Worm (Caenorhabditis elegans) whole organism, L1 larva: ENCODE measurements around the gene rsa-2.

Experiments used
- C16A3.4 ChIP-seq: fragments of 150-350 bp; optimal IDR thresholded peaks from 2 replicates; lab custom pipeline; 2014; ENCODE audit warnings: missing biosample characterization, missing genetic modification characterization
- F16B12.6 ChIP-seq: fragments of 150-350 bp; optimal IDR thresholded peaks from 2 replicates; lab custom pipeline; 2014; ENCODE audit warnings: missing biosample characterization, missing genetic modification characterization
- blmp-1 ChIP-seq: fragments of 150-350 bp; optimal IDR thresholded peaks from 2 replicates; lab custom pipeline; 2014; ENCODE audit warnings: missing biosample characterization, missing genetic modification characterization
- ceh-63 ChIP-seq: fragments of 200-800 bp; sonication (Bioruptor generic); optimal IDR thresholded peaks from 2 replicates; lab custom pipeline; 2018; ENCODE audit warnings: mild to moderate bottlenecking, missing genetic modification characterization, missing compliant biosample characterization
- ceh-82 ChIP-seq, 3 experiments: fragments of 150-350 bp in 1 of 3; sonication (generic microtip) in 2 of 3; optimal IDR thresholded peaks; 2 replicates each; lab custom pipeline; 2014 to 2017; ENCODE audit warnings: missing biosample characterization in 3 of 3, missing genetic modification characterization in 3 of 3
- ceh-88 ChIP-seq: fragments of 200-800 bp; sonication (Bioruptor generic); IDR thresholded peaks from 2 replicates; pipeline ENCODE4 v1.3.6; 2022; ENCODE audit warnings: missing genetic modification characterization, missing compliant biosample characterization
- dpl-1 ChIP-seq, 3 experiments: fragments of 150-350 bp in 2 of 3; sonication (generic microtip) in 1 of 3; optimal IDR thresholded peaks; 2 replicates each; lab custom pipeline; 2014 to 2017; ENCODE audit warnings: missing biosample characterization in 3 of 3, missing genetic modification characterization in 3 of 3, missing genetic modification reagents in 3 of 3
- dsc-1 ChIP-seq: sonication (generic microtip); optimal IDR thresholded peaks from 2 replicates; lab custom pipeline; 2016; ENCODE audit warnings: mild to moderate bottlenecking, missing genetic modification characterization, missing compliant biosample characterization
- efl-1 ChIP-seq, 4 experiments: fragments of 150-350 bp; optimal IDR thresholded peaks in 3 of 4; peaks in 1 of 4; 1 replicate in 1 of 4; 2 replicates in 3 of 4; lab custom pipeline; 2014; ENCODE audit warnings: missing biosample characterization in 2 of 4, missing genetic modification characterization in 2 of 4, missing genetic modification reagents in 2 of 4
- efl-3 ChIP-seq: fragments of 200-800 bp; sonication (Bioruptor generic); optimal IDR thresholded peaks from 2 replicates; lab custom pipeline; 2018; ENCODE audit warnings: mild to moderate bottlenecking, missing genetic modification characterization, missing compliant biosample characterization
- egl-13 ChIP-seq: sonication (generic microtip); optimal IDR thresholded peaks from 2 replicates; lab custom pipeline; 2016; ENCODE audit warnings: missing genotype, missing genetic modification reagents, missing genetic modification characterization, missing compliant biosample characterization
- egl-27 ChIP-seq, 2 experiments: fragments of 150-350 bp in 1 of 2; sonication (generic microtip); optimal IDR thresholded peaks; 3 replicates each; lab custom pipeline; 2017 to 2018; ENCODE audit warnings: missing biosample characterization in 2 of 2, missing genetic modification characterization in 2 of 2, missing genetic modification reagents in 2 of 2
- elt-3 ChIP-seq, 6 experiments: fragments of 150-350 bp in 1 of 6; sonication (generic microtip); optimal IDR thresholded peaks; 2 replicates each; lab custom pipeline; 2017 to 2018; ENCODE audit warnings: missing biosample characterization in 6 of 6, missing genetic modification characterization in 6 of 6, inconsistent platforms in 1 of 6
- ets-5 ChIP-seq: fragments of 200-800 bp; sonication (Bioruptor generic); IDR thresholded peaks from 2 replicates; pipeline ENCODE4 v1.3.6; 2022; ENCODE audit warnings: missing genetic modification characterization, missing compliant biosample characterization
- fkh-8 ChIP-seq: sonication (generic microtip); optimal IDR thresholded peaks from 2 replicates; lab custom pipeline; 2016; ENCODE audit warnings: mild to moderate bottlenecking, missing genetic modification characterization, missing compliant biosample characterization
- hpl-2 ChIP-seq: fragments of 150-350 bp; optimal IDR thresholded peaks from 2 replicates; lab custom pipeline; 2014; ENCODE audit warnings: missing biosample characterization, missing genetic modification reagents, missing genetic modification characterization
- irx-1 ChIP-seq: sonication (generic microtip); optimal IDR thresholded peaks from 2 replicates; lab custom pipeline; 2016; ENCODE audit warnings: missing genetic modification characterization, missing compliant biosample characterization
- jun-1 ChIP-seq: fragments of 150-350 bp; optimal IDR thresholded peaks from 2 replicates; lab custom pipeline; 2014; ENCODE audit warnings: missing biosample characterization, missing genetic modification reagents, missing genetic modification characterization
- lin-14 ChIP-seq: fragments of 200-800 bp; sonication (Bioruptor generic); optimal IDR thresholded peaks from 2 replicates; lab custom pipeline; 2018; ENCODE audit warnings: mild to moderate bottlenecking, missing genetic modification characterization, moderate library complexity, missing compliant biosample characterization
- lin-15B ChIP-seq: fragments of 150-350 bp; sonication (generic microtip); optimal IDR thresholded peaks from 3 replicates; lab custom pipeline; 2014; ENCODE audit warnings: missing biosample characterization, missing genetic modification characterization
- lin-35 ChIP-seq, 2 experiments: fragments of 150-350 bp; optimal IDR thresholded peaks; 2 replicates each; lab custom pipeline; 2014; ENCODE audit warnings: missing biosample characterization in 2 of 2, missing genetic modification characterization in 2 of 2, missing genetic modification reagents in 2 of 2
- lin-39 ChIP-seq: fragments of 150-350 bp; optimal IDR thresholded peaks from 2 replicates; lab custom pipeline; 2014; ENCODE audit warnings: missing biosample characterization, missing genetic modification reagents, missing genetic modification characterization
- lir-3 ChIP-seq: sonication (generic microtip); optimal IDR thresholded peaks from 2 replicates; lab custom pipeline; 2016; ENCODE audit warnings: mild to moderate bottlenecking, missing genetic modification characterization, moderate library complexity, missing compliant biosample characterization; ENCODE audit not compliant: poor library complexity
- lsy-2 ChIP-seq, 2 experiments: fragments of 150-350 bp; optimal IDR thresholded peaks; 2 replicates each; lab custom pipeline; 2014; ENCODE audit warnings: missing biosample characterization in 2 of 2, missing genetic modification characterization in 2 of 2
- nhr-12 ChIP-seq: sonication (generic microtip); optimal IDR thresholded peaks from 2 replicates; lab custom pipeline; 2017; ENCODE audit warnings: missing biosample characterization, missing genetic modification characterization
- nhr-19 ChIP-seq: fragments of 200-800 bp; sonication (Bioruptor generic); conservative IDR thresholded peaks from 2 replicates; pipeline ENCODE4 v1.3.6; 2022; ENCODE audit warnings: missing genetic modification characterization, missing compliant biosample characterization
- nhr-237 ChIP-seq: fragments of 150-350 bp; optimal IDR thresholded peaks from 2 replicates; lab custom pipeline; 2014; ENCODE audit warnings: missing biosample characterization, missing genetic modification characterization
- nhr-47 ChIP-seq: sonication (generic microtip); optimal IDR thresholded peaks from 2 replicates; lab custom pipeline; 2016; ENCODE audit warnings: mild to moderate bottlenecking, missing genetic modification characterization, moderate library complexity, missing compliant biosample characterization
- nhr-71 ChIP-seq: sonication (generic microtip); optimal IDR thresholded peaks from 2 replicates; lab custom pipeline; 2016; ENCODE audit warnings: mild to moderate bottlenecking, missing genetic modification characterization, moderate library complexity, missing compliant biosample characterization
- pax-3 ChIP-seq: fragments of 200-800 bp; sonication (Bioruptor generic); optimal IDR thresholded peaks from 2 replicates; lab custom pipeline; 2018; ENCODE audit warnings: mild to moderate bottlenecking, missing genetic modification characterization, moderate library complexity, missing compliant biosample characterization
- sup-37 ChIP-seq: fragments of 200-800 bp; sonication (Bioruptor generic); optimal IDR thresholded peaks from 2 replicates; lab custom pipeline; 2018; ENCODE audit warnings: mild to moderate bottlenecking, missing genetic modification characterization, missing compliant biosample characterization
- tbx-2 ChIP-seq: sonication (generic microtip); optimal IDR thresholded peaks from 2 replicates; lab custom pipeline; 2016; ENCODE audit warnings: missing genetic modification characterization, missing compliant biosample characterization
- unc-130 ChIP-seq: fragments of 150-350 bp; optimal IDR thresholded peaks from 2 replicates; lab custom pipeline; 2017; ENCODE audit warnings: missing biosample characterization, missing genetic modification characterization, inconsistent platforms
- unc-62 ChIP-seq: fragments of 150-350 bp; optimal IDR thresholded peaks from 2 replicates; lab custom pipeline; 2014; ENCODE audit warnings: missing biosample characterization, missing genetic modification reagents, missing genetic modification characterization
- zag-1 ChIP-seq: fragments of 150-350 bp; optimal IDR thresholded peaks from 2 replicates; lab custom pipeline; 2014; ENCODE audit warnings: missing biosample characterization, missing genetic modification characterization
- zip-4 ChIP-seq: fragments of 200-800 bp; sonication (Bioruptor generic); optimal IDR thresholded peaks from 2 replicates; lab custom pipeline; 2018; ENCODE audit warnings: mild to moderate bottlenecking, missing genetic modification characterization, moderate library complexity, missing compliant biosample characterization

Gene rsa-2

DNA sequence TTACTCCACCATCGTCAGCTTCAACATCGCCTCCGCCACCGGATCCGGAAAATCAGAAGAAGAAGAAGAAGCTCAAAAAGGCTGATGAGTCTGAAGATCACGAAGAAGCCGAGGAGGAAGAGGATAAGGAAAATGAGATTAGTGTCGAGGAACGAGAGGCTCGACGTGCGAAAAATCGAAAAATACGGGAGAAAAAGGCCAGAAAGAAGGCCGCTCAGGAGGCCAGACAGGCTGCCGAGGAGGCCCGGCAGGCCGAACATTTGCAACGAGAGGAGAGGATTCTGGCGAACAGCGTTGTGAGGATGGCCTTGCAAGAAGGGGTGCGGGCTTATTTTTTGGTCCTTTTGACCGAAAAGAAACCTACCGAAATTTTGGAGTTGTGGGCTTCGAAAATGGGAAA lies 18.1 kb upstream of the rsa-2 start:
- no peak for TF ChIP-seq tbx-2 (tag; lab: Kevin White, UChicago)
- no peak for TF ChIP-seq ceh-88 (GFP tag; lab: Robert Waterston, UW)
- TF ChIP-seq ceh-82 (tag; optimal IDR thresholded peaks at IDR 0.05; lab: Kevin White, UChicago) = no peak
- no peak for TF ChIP-seq F16B12.6 (tag; lab: Kevin White, UChicago)
- TF ChIP-seq egl-13 (tag; lab: Kevin White, UChicago) = no peak
- no peak for TF ChIP-seq nhr-71 (tag; lab: Kevin White, UChicago)
- no peak for TF ChIP-seq lir-3 (tag; lab: Kevin White, UChicago)
- TF ChIP-seq irx-1 (tag; lab: Kevin White, UChicago) = no peak
- no peak for TF ChIP-seq zag-1 (tag; lab: Kevin White, UChicago)
- TF ChIP-seq dsc-1 (tag; lab: Kevin White, UChicago) = no peak
- no peak for TF ChIP-seq nhr-19 (GFP tag; lab: Robert Waterston, UW)
- TF ChIP-seq lin-15B = no peak
- TF ChIP-seq lsy-2 (tag; optimal IDR thresholded peaks at IDR 0.05; lab: Kevin White, UChicago) = no peak
- TF ChIP-seq efl-3 (GFP tag; lab: Kevin White, UChicago) = no peak
- TF ChIP-seq jun-1 = no peak
- no peak for TF ChIP-seq nhr-47
- TF ChIP-seq nhr-12 (tag; lab: Kevin White, UChicago) = no peak
- TF ChIP-seq ceh-63 (GFP tag; lab: Kevin White, UChicago) = no peak
- no peak for TF ChIP-seq unc-62

DNA sequence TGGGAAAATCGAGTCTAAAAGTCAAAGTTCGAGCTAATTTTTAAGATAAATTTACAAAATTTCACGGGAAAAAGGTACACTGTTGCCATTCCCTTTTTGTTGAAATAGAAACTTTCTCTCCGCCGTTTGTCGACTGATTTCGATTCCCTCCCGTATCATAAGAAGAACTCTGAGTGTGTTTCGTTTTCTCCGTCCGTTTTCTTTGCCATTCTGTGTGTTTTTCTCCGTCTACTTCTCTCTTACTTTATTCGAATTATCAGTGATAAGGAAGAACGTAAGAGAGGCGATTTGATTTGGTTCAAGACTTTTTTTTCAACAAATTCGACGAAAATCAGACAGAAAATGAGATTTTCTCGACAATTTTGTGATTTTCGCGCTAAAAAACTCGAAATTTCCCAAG lies 16.7 kb upstream of the rsa-2 start:
- TF ChIP-seq unc-62 (no peak), dpl-1 (GFP tag; optimal IDR thresholded peaks at IDR 0.05; lab: Kevin White, UChicago) (no peak), lin-39 (no peak), fkh-8 (tag; lab: Kevin White, UChicago) (no peak), dsc-1 (tag; lab: Kevin White, UChicago) (no peak), egl-27 (tag; optimal IDR thresholded peaks at IDR 0.05; lab: Kevin White, UChicago) (no peak), C16A3.4 (tag; lab: Kevin White, UChicago) (no peak), lin-35 (GFP tag; optimal IDR thresholded peaks at IDR 0.05; lab: Kevin White, UChicago) (peak in 1 of 2 experiments; percentile 28), nhr-19 (GFP tag; lab: Robert Waterston, UW) (no peak), pax-3 (tag; lab: Kevin White, UChicago) (no peak), unc-130 (tag; lab: Kevin White, UChicago) (no peak), elt-3 (tag; optimal IDR thresholded peaks at IDR 0.05; lab: Kevin White, UChicago) (peak in 1 of 6 experiments; percentile 47), ets-5 (GFP tag; lab: Robert Waterston, UW) (no peak), blmp-1 (peak; percentile 80), egl-13 (tag; lab: Kevin White, UChicago) (no peak), efl-1 (optimal IDR thresholded peaks at IDR 0.05; lab: Kevin White, UChicago) (no peak), efl-1 (GFP tag; optimal IDR thresholded peaks at IDR 0.05 in 1 of 2; lab: Kevin White, UChicago) (no peak), nhr-237 (tag; lab: Kevin White, UChicago) (no peak), F16B12.6 (tag; lab: Kevin White, UChicago) (no peak), hpl-2 (GFP tag; lab: Kevin White, UChicago) (no peak), lin-14 (GFP tag; lab: Kevin White, UChicago) (peak; percentile 31), zip-4 (GFP tag; lab: Kevin White, UChicago) (no peak), ceh-88 (GFP tag; lab: Robert Waterston, UW) (no peak)
- TF ChIP-seq, all 84 proteins: peak for 4

DNA sequence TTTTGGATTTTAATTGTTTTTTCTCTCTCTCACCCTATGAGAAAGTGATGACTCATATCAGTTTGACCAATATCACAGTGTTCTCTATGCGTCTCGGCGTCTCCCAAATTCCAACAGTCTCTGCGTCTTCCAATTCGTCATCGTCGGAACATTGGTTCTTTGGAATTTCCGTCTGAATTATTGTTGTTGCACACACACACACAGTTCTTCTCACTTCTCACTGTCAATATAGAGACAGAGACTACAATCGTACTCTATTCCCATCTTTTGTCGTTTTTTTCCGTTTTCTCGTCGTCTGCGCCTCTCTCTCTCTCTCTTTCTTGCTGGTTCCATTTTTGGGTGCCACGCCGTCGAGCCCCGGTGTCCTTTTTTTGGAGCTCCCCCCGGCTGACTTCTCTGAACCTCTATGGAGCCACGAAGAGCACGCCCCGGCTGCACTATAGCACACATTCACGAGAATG lies 12.6 kb upstream of the rsa-2 start:
- TF ChIP-seq sup-37 (GFP tag; lab: Kevin White, UChicago) (no peak), efl-1 (optimal IDR thresholded peaks at IDR 0.05; lab: Kevin White, UChicago) (no peak), efl-1 (GFP tag; optimal IDR thresholded peaks at IDR 0.05 in 1 of 2; lab: Kevin White, UChicago) (peak in 1 of 2 experiments; percentile 58), lin-14 (GFP tag; lab: Kevin White, UChicago) (peak; percentile 63)
